Worm (Caenorhabditis elegans): ENCODE data around the gene pals-27.

The pals-27 gene

ce11 chrIII:4407144-4407543 lies 25.7 kb downstream of the pals-27 start, which contains the start of gene prdx-3:
prdx-3 (plus strand) TSS chrIII:4407444.
- TF ChIP-seq lin-38 (GFP tag; IDR thresholded peaks at IDR 0.05) (0 out of 2 replicates have a peak, but pooled peaks have one; percentile 9), unc-62 (GFP tag; optimal IDR thresholded peaks at IDR 0.05 in 1 of 2) (peak in 1 of 2 experiments; percentile 49), unc-62 (tag; optimal IDR thresholded peaks at IDR 0.05) (no peak), nhr-48 (tag; optimal IDR thresholded peaks at IDR 0.05) (no peak), duxl-1 (tag; optimal IDR thresholded peaks at IDR 0.05; ENCODE audit: poor library complexity) (no peak)

ce11 chrIII:4408251-4408650 lies 26.8 kb downstream of the pals-27 start, which contains the start of gene gpch-1:
gpch-1 (plus strand) TSS chrIII:4408551.
- TF ChIP-seq nhr-41 (GFP tag; IDR thresholded peaks at IDR 0.05) (no peak), daf-16 (GFP tag; optimal IDR thresholded peaks at IDR 0.05) (no peak), daf-16 (tag; optimal IDR thresholded peaks at IDR 0.05) (no peak), zip-2 (tag; optimal IDR thresholded peaks at IDR 0.05) (no peak), sdz-12 (GFP tag; optimal IDR thresholded peaks at IDR 0.05) (no peak), lim-7 (GFP tag; IDR thresholded peaks at IDR 0.05) (no peak), rbr-2 (tag; optimal IDR thresholded peaks at IDR 0.05) (no peak), F37D6.2 (tag; optimal IDR thresholded peaks at IDR 0.05) (no peak), skn-1 (tag; optimal IDR thresholded peaks at IDR 0.05) (no peak), mep-1 (tag; optimal IDR thresholded peaks at IDR 0.05) (no peak), F10B5.3 (tag; optimal IDR thresholded peaks at IDR 0.05) (no peak), madf-9 (GFP tag; conservative IDR thresholded peaks at IDR 0.05) (no peak), ceh-44 (GFP tag; IDR thresholded peaks at IDR 0.05) (no peak), attf-4 (tag; optimal IDR thresholded peaks at IDR 0.05) (no peak), ztf-11 (tag; optimal IDR thresholded peaks at IDR 0.05) (no peak), snpc-4 (tag; optimal IDR thresholded peaks at IDR 0.05) (no peak)

ce11 chrIII:4412108-4413009 lies 30.9 kb downstream of the pals-27 start:
- TF ChIP-seq daf-16 (GFP tag; optimal IDR thresholded peaks at IDR 0.05) (no peak), daf-16 (tag; optimal IDR thresholded peaks at IDR 0.05) (peak; percentile 25), dpl-1 (GFP tag; optimal IDR thresholded peaks at IDR 0.05) (no peak), saeg-2 (GFP tag; IDR thresholded peaks at IDR 0.05) (no peak), unc-130 (GFP tag; optimal IDR thresholded peaks at IDR 0.05) (peak; percentile 28), cey-2 (tag; optimal IDR thresholded peaks at IDR 0.05; ENCODE audit: borderline replicate concordance, insufficient read depth) (no peak), T20F7.1 (GFP tag; optimal IDR thresholded peaks at IDR 0.05) (no peak), ceh-44 (GFP tag; IDR thresholded peaks at IDR 0.05) (no peak), lsy-2 (tag; optimal IDR thresholded peaks at IDR 0.05) (peak in 1 of 2 experiments; percentile 61), nhr-6 (tag; optimal IDR thresholded peaks at IDR 0.05) (no peak), unc-62 (GFP tag; optimal IDR thresholded peaks at IDR 0.05 in 1 of 2) (no peak), unc-62 (tag; optimal IDR thresholded peaks at IDR 0.05) (no peak), F44E2.7 (GFP tag; IDR thresholded peaks at IDR 0.05) (no peak), mep-1 (tag; optimal IDR thresholded peaks at IDR 0.05) (peak; percentile 23), vab-7 (GFP tag; IDR thresholded peaks at IDR 0.05) (no peak), lin-15B (tag; optimal IDR thresholded peaks at IDR 0.05) (no peak), dmd-6 (GFP tag; IDR thresholded peaks at IDR 0.05) (peak; percentile 81), lin-38 (GFP tag; IDR thresholded peaks at IDR 0.05) (0 out of 2 replicates have a peak, but pooled peaks have one; percentile 9), nhr-111 (GFP tag; optimal IDR thresholded peaks at IDR 0.05) (no peak), F49E8.2 (tag; optimal IDR thresholded peaks at IDR 0.05; ENCODE audit: borderline replicate concordance) (no peak), snpc-1.2 (GFP tag; IDR thresholded peaks at IDR 0.05) (no peak), mdl-1 (tag; optimal IDR thresholded peaks at IDR 0.05) (peak; percentile 13 to 19), snpc-4 (tag; optimal IDR thresholded peaks at IDR 0.05) (no peak), egl-27 (tag; optimal IDR thresholded peaks at IDR 0.05) (no peak), daf-19 (GFP tag; conservative IDR thresholded peaks at IDR 0.05) (no peak), php-3 (GFP tag; IDR thresholded peaks at IDR 0.05) (no peak), nhr-77 (tag; optimal IDR thresholded peaks at IDR 0.05) (peak; percentile 51), nhr-102 (tag; optimal IDR thresholded peaks at IDR 0.05) (no peak), R02D3.7 (tag; optimal IDR thresholded peaks at IDR 0.05) (peak; percentile 46), ceh-32 (tag; optimal IDR thresholded peaks at IDR 0.05; ENCODE audit: poor library complexity) (no peak), hlh-11 (tag; optimal IDR thresholded peaks at IDR 0.05) (peak; percentile 58), mxl-2 (GFP tag; conservative IDR thresholded peaks at IDR 0.05) (no peak)
